Fruit fly (Drosophila melanogaster): Measurements from ENCODE around the gene SdhAL.

SdhAL gene

dm6 chr3L:11937270-11937669 lies 12.7 kb upstream of the SdhAL start:
- no peak for TF ChIP-seq pan (optimal IDR thresholded peaks at IDR 0.05)
- TF ChIP-seq CG8478 (optimal IDR thresholded peaks at IDR 0.05), result no peak
- no peak for TF ChIP-seq psq (optimal IDR thresholded peaks at IDR 0.05)
- no peak for TF ChIP-seq EcR (GFP tag; optimal IDR thresholded peaks at IDR 0.05)
- TF ChIP-seq Dll (optimal IDR thresholded peaks at IDR 0.05), result no peak
- no peak for TF ChIP-seq usp (GFP tag; optimal IDR thresholded peaks at IDR 0.05)

- TF ChIP-seq pan (optimal IDR thresholded peaks at IDR 0.05) (no peak), usp (GFP tag; optimal IDR thresholded peaks at IDR 0.05) (no peak), Dll (optimal IDR thresholded peaks at IDR 0.05) (no peak), psq (optimal IDR thresholded peaks at IDR 0.05) (no peak), CG8478 (optimal IDR thresholded peaks at IDR 0.05) (no peak), EcR (GFP tag; optimal IDR thresholded peaks at IDR 0.05) (no peak)
Measured at dm6 chr3L:11931619-11932018, 7.1 kb upstream of the SdhAL start.

dm6 chr3L:11927287-11927743 lies 2.8 kb upstream of the SdhAL start, which contains the start of gene byn:
Gene byn, plus strand, starts transcription at chr3L:11927693.
- TF ChIP-seq usp (GFP tag; optimal IDR thresholded peaks at IDR 0.05), result no peak
- TF ChIP-seq pan (optimal IDR thresholded peaks at IDR 0.05), result no peak
- TF ChIP-seq EcR (GFP tag; optimal IDR thresholded peaks at IDR 0.05), result no peak
- no peak for TF ChIP-seq psq (optimal IDR thresholded peaks at IDR 0.05)
- peak; percentile 35 for TF ChIP-seq Dll (optimal IDR thresholded peaks at IDR 0.05)
- no peak for TF ChIP-seq CG8478 (optimal IDR thresholded peaks at IDR 0.05)

- no peak for TF ChIP-seq CG8478 (optimal IDR thresholded peaks at IDR 0.05)
- no peak for TF ChIP-seq pan (optimal IDR thresholded peaks at IDR 0.05)
- no peak for TF ChIP-seq psq (optimal IDR thresholded peaks at IDR 0.05)
- no peak for TF ChIP-seq EcR (GFP tag; optimal IDR thresholded peaks at IDR 0.05)
- no peak for TF ChIP-seq Dll (optimal IDR thresholded peaks at IDR 0.05)
- TF ChIP-seq usp (GFP tag; optimal IDR thresholded peaks at IDR 0.05), result no peak
Measured at dm6 chr3L:11925382-11925781, 825 bp upstream of the SdhAL start.

DNA sequence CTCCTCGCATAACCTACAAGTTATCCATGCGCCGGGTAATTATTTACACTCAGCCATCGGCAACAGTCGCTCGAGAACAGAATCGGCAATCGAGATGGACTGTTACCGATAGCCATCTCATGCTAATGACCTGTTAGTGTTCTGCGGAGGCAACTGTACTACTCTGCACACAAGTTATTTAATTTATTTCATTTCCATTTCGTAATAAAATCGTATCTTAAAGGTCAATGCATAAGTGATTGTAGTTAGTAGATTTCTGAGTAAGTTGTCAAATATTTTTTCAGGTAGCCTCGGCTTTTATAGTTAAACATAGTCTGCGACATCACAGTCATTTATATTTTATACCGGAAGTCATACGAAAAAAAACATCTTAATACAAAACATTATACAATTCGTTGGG lies 3.3 kb downstream of the SdhAL start, which contains the start of gene CG11588:
Gene CG11588 (plus strand): TSS at position 301 of the 400 bp plus-strand sequence.
- no peak for TF ChIP-seq pan (optimal IDR thresholded peaks at IDR 0.05)
- TF ChIP-seq usp (GFP tag; optimal IDR thresholded peaks at IDR 0.05), result no peak
- TF ChIP-seq psq (optimal IDR thresholded peaks at IDR 0.05), result no peak
- TF ChIP-seq EcR (GFP tag; optimal IDR thresholded peaks at IDR 0.05), result no peak
- TF ChIP-seq Dll (optimal IDR thresholded peaks at IDR 0.05), result no peak
- TF ChIP-seq CG8478 (optimal IDR thresholded peaks at IDR 0.05), result no peak

dm6 chr3L:11918217-11918616 lies 6.3 kb downstream of the SdhAL start:
- TF ChIP-seq usp (GFP tag; optimal IDR thresholded peaks at IDR 0.05) (no peak), Dll (optimal IDR thresholded peaks at IDR 0.05) (no peak), psq (optimal IDR thresholded peaks at IDR 0.05) (no peak), pan (optimal IDR thresholded peaks at IDR 0.05) (no peak), CG8478 (optimal IDR thresholded peaks at IDR 0.05) (no peak), EcR (GFP tag; optimal IDR thresholded peaks at IDR 0.05) (no peak)

dm6 chr3L:11896756-11897155 lies 27.8 kb downstream of the SdhAL start:
- TF ChIP-seq usp (GFP tag; optimal IDR thresholded peaks at IDR 0.05) (no peak), CG8478 (optimal IDR thresholded peaks at IDR 0.05) (no peak), EcR (GFP tag; optimal IDR thresholded peaks at IDR 0.05) (no peak)

DNA sequence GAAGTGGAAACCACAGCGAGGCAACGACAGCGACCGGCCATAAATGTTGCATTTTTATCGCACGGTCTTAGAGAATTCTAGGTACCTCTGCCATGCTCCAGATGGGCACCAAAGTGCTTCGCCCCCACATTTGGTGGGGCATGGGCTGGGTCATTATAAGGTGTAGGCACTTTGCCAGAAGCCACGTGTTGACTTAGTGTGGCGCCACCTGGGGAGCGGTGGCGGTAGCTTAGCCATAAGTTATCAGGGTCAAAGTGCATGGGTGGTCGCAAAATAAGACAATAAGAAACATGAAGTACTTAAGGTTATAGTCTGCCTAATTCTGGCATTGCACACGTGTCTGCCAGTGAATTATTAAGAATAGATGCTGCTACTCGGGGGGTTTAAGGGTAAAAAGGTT lies 31.8 kb downstream of the SdhAL start:
- TF ChIP-seq CG8478 (optimal IDR thresholded peaks at IDR 0.05), result no peak
- no peak for TF ChIP-seq EcR (GFP tag; optimal IDR thresholded peaks at IDR 0.05)
- no peak for TF ChIP-seq psq (optimal IDR thresholded peaks at IDR 0.05)
- no peak for TF ChIP-seq pan (optimal IDR thresholded peaks at IDR 0.05)
- TF ChIP-seq Dll (optimal IDR thresholded peaks at IDR 0.05), result no peak
- TF ChIP-seq usp (GFP tag; optimal IDR thresholded peaks at IDR 0.05), result no peak

DNA sequence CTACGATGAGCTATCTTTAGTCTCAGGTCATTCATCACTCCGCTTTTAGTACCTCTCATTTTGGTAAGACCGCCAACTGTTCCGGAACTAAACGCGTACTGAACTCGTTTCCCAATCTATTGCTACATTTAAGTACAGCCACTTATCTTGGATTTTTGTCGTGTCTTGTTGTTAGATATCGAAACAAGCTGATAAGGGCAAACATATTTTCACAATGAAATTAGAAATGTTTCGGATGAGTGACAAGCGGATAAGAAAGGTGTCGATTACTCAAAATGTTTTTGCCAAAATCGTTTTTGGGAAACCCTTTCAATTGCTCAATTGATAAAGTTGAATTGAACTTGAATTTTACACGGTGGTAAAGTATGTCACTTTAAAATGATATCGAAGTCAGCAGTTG lies 35.6 kb downstream of the SdhAL start, which contains the start of gene CG5897:
Gene CG5897 (minus strand): TSS at position 101 of the 400 bp plus-strand sequence.
- TF ChIP-seq Dll (optimal IDR thresholded peaks at IDR 0.05) (no peak), pan (optimal IDR thresholded peaks at IDR 0.05) (no peak)

- TF ChIP-seq pan (optimal IDR thresholded peaks at IDR 0.05), result no peak
- TF ChIP-seq EcR (GFP tag; optimal IDR thresholded peaks at IDR 0.05), result no peak
- TF ChIP-seq Dll (optimal IDR thresholded peaks at IDR 0.05), result no peak
- TF ChIP-seq CG8478 (optimal IDR thresholded peaks at IDR 0.05), result no peak
- TF ChIP-seq usp (GFP tag; optimal IDR thresholded peaks at IDR 0.05), result no peak
- TF ChIP-seq psq (optimal IDR thresholded peaks at IDR 0.05), result no peak
Measured at dm6 chr3L:11881084-11881483, 43.5 kb downstream of the SdhAL start, which contains the start of gene CCDC151. Gene CCDC151, plus strand, starts transcription at chr3L:11881384.

DNA sequence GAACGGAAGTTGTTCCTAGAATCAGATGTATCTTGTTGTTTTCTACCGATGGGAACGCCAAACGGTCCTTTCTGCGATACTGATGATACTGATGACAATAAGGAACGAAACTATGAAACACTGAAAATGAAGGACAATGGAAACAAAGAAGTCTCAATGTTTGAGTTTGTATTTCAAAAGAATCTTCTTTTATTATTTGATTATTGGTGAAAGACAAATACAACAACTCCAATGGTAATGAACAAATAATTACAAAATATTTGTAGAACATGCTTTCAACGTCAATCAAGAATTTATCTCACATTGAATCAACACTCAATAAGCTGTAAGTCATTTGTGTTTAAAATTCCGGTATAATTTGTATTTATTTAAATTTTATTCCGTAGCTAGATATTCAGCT lies 45.7 kb downstream of the SdhAL start, which contains the start of gene Sprn:
Gene Sprn (plus strand): TSS at position 301 of the 400 bp plus-strand sequence.
- TF ChIP-seq psq (optimal IDR thresholded peaks at IDR 0.05), result no peak
- no peak for TF ChIP-seq Dll (optimal IDR thresholded peaks at IDR 0.05)
- no peak for TF ChIP-seq pan (optimal IDR thresholded peaks at IDR 0.05)
- no peak for TF ChIP-seq usp (GFP tag; optimal IDR thresholded peaks at IDR 0.05)
- TF ChIP-seq CG8478 (optimal IDR thresholded peaks at IDR 0.05), result no peak
- TF ChIP-seq EcR (GFP tag; optimal IDR thresholded peaks at IDR 0.05), result no peak

DNA sequence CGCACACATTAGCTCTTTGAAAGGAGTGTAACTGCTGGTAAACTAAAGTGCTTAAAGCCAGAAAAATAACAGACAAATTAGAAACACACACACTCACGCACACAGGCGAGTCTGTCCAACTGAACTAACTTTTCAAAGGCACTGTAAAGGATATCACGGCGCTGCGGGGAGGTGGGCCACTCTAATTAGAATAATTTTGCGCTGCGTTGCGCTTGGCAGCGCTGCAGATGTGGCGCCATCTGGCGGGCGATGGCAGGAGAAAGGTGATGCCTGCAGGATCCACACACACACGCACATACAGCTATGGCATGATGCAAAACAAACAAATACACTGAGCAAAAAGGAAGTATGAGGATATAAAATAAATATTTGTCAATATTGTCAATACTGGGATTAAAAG lies 48.5 kb downstream of the SdhAL start:
- no peak for TF ChIP-seq usp (GFP tag; optimal IDR thresholded peaks at IDR 0.05)
- TF ChIP-seq CG8478 (optimal IDR thresholded peaks at IDR 0.05), result no peak
- no peak for TF ChIP-seq EcR (GFP tag; optimal IDR thresholded peaks at IDR 0.05)
- TF ChIP-seq psq (optimal IDR thresholded peaks at IDR 0.05), result no peak
- no peak for TF ChIP-seq pan (optimal IDR thresholded peaks at IDR 0.05)
- TF ChIP-seq Dll (optimal IDR thresholded peaks at IDR 0.05), result no peak

dm6 chr3L:11874758-11875157 lies 49.8 kb downstream of the SdhAL start:
- TF ChIP-seq CG8478 (optimal IDR thresholded peaks at IDR 0.05) (no peak), psq (optimal IDR thresholded peaks at IDR 0.05) (no peak), usp (GFP tag; optimal IDR thresholded peaks at IDR 0.05) (no peak), Dll (optimal IDR thresholded peaks at IDR 0.05) (no peak), EcR (GFP tag; optimal IDR thresholded peaks at IDR 0.05) (no peak), pan (optimal IDR thresholded peaks at IDR 0.05) (no peak)
